Worm (Caenorhabditis elegans): ENCODE measurements around the gene ZK418.7.

ZK418.7 gene

ce11 chrIII:7068520-7069113 lies 12.0 kb downstream of the ZK418.7 start, which contains the start of the genes ubc-18 and R01H2.8:
Gene ubc-18 (minus strand): TSS chrIII:7068570.
Gene R01H2.8 (plus strand): TSS chrIII:7069063.
- TF ChIP-seq dao-5 (tag; optimal IDR thresholded peaks at IDR 0.05) (no peak), W03F9.2 (tag; optimal IDR thresholded peaks at IDR 0.05) (peak; percentile 34), him-1 (tag; optimal IDR thresholded peaks at IDR 0.05) (no peak)

ce11 chrIII:7067385-7067896 lies 13.1 kb downstream of the ZK418.7 start, which contains the start of gene ger-1:
Gene ger-1 (minus strand): TSS chrIII:7067477.
- TF ChIP-seq W03F9.2 (tag; optimal IDR thresholded peaks at IDR 0.05) (no peak), dao-5 (tag; optimal IDR thresholded peaks at IDR 0.05) (no peak), him-1 (tag; optimal IDR thresholded peaks at IDR 0.05) (no peak)

ce11 chrIII:7064185-7064584 lies 16.4 kb downstream of the ZK418.7 start, which contains the start of gene R01H2.4:
Gene R01H2.4 (minus strand): TSS chrIII:7064285.
- TF ChIP-seq dao-5 (tag; optimal IDR thresholded peaks at IDR 0.05) (no peak), him-1 (tag; optimal IDR thresholded peaks at IDR 0.05) (no peak), W03F9.2 (tag; optimal IDR thresholded peaks at IDR 0.05) (no peak)

- TF ChIP-seq him-1 (tag; optimal IDR thresholded peaks at IDR 0.05) = no peak
- no peak for TF ChIP-seq dao-5 (tag; optimal IDR thresholded peaks at IDR 0.05)
- no peak for TF ChIP-seq W03F9.2 (tag; optimal IDR thresholded peaks at IDR 0.05)
Observed at ce11 chrIII:7063061-7063460, 17.5 kb downstream of the ZK418.7 start.

- TF ChIP-seq him-1 (tag; optimal IDR thresholded peaks at IDR 0.05) (no peak), W03F9.2 (tag; optimal IDR thresholded peaks at IDR 0.05) (no peak), dao-5 (tag; optimal IDR thresholded peaks at IDR 0.05) (no peak)
Observed at ce11 chrIII:7062580-7062979, 18.0 kb downstream of the ZK418.7 start, which contains the start of gene R01H2.1. Gene R01H2.1 (plus strand): TSS chrIII:7062880.

- TF ChIP-seq W03F9.2 (tag; optimal IDR thresholded peaks at IDR 0.05) = no peak
- TF ChIP-seq dao-5 (tag; optimal IDR thresholded peaks at IDR 0.05) = no peak
Observed at ce11 chrIII:7060531-7061095, 20.0 kb downstream of the ZK418.7 start, which contains the start of gene egg-2. Gene egg-2 (minus strand): TSS chrIII:7060583.

- TF ChIP-seq W03F9.2 (tag; optimal IDR thresholded peaks at IDR 0.05) (no peak), him-1 (tag; optimal IDR thresholded peaks at IDR 0.05) (no peak), dao-5 (tag; optimal IDR thresholded peaks at IDR 0.05) (no peak)
Observed at ce11 chrIII:7056241-7056640, 24.3 kb downstream of the ZK418.7 start, which contains the start of gene R01H2.2. Gene R01H2.2 (plus strand): TSS chrIII:7056541.

- no peak for TF ChIP-seq dao-5 (tag; optimal IDR thresholded peaks at IDR 0.05)
- no peak for TF ChIP-seq W03F9.2 (tag; optimal IDR thresholded peaks at IDR 0.05)
- TF ChIP-seq him-1 (tag; optimal IDR thresholded peaks at IDR 0.05) = no peak
Observed at ce11 chrIII:7045643-7046042, 34.9 kb downstream of the ZK418.7 start, which contains the start of gene R01H2.7. Gene R01H2.7 (minus strand): TSS chrIII:7045743.

ce11 chrIII:7034252-7035223 lies 46.1 kb downstream of the ZK418.7 start:
- no peak for TF ChIP-seq W03F9.2 (tag; optimal IDR thresholded peaks at IDR 0.05)
- no peak for TF ChIP-seq him-1 (tag; optimal IDR thresholded peaks at IDR 0.05)
- TF ChIP-seq dao-5 (tag; optimal IDR thresholded peaks at IDR 0.05) = no peak

- TF ChIP-seq W03F9.2 (tag; optimal IDR thresholded peaks at IDR 0.05) (no peak), dao-5 (tag; optimal IDR thresholded peaks at IDR 0.05) (no peak), him-1 (tag; optimal IDR thresholded peaks at IDR 0.05) (no peak)
Observed at ce11 chrIII:7032070-7032469, 48.5 kb downstream of the ZK418.7 start.

ce11 chrIII:7030044-7030804 lies 50.4 kb downstream of the ZK418.7 start:
- TF ChIP-seq W03F9.2 (tag; optimal IDR thresholded peaks at IDR 0.05) (no peak), him-1 (tag; optimal IDR thresholded peaks at IDR 0.05) (peak; percentile 50)

- TF ChIP-seq W03F9.2 (tag; optimal IDR thresholded peaks at IDR 0.05) (no peak), him-1 (tag; optimal IDR thresholded peaks at IDR 0.05) (no peak), dao-5 (tag; optimal IDR thresholded peaks at IDR 0.05) (no peak)
Observed at ce11 chrIII:7029105-7029504, 51.5 kb downstream of the ZK418.7 start, which contains the start of gene cyk-1. Gene cyk-1 (minus strand): TSS chrIII:7029205.

Data from whole organism, L4/young adult.